Fruit fly (Drosophila melanogaster) whole organism: ENCODE data around the gene CG43295.

ENCODE experiments used
- CG8478 ChIP-seq: fragments of >200 bp; optimal IDR thresholded peaks from 2 replicates; lab custom pipeline; 2018; ENCODE audit warnings: inconsistent platforms
- Dll ChIP-seq: fragments of >200 bp; optimal IDR thresholded peaks from 2 replicates; lab custom pipeline; 2017
- EcR ChIP-seq, 2 experiments: fragments of >200 bp; optimal IDR thresholded peaks; 2 replicates each; lab custom pipeline; 2017; ENCODE audit warnings: missing biosample characterization in 2 of 2, missing genetic modification characterization in 2 of 2, missing genetic modification reagents in 2 of 2
- pan ChIP-seq: fragments of >200 bp; optimal IDR thresholded peaks from 2 replicates; lab custom pipeline; 2017
- psq ChIP-seq: fragments of >200 bp; optimal IDR thresholded peaks from 2 replicates; lab custom pipeline; 2017
- usp ChIP-seq: fragments of >200 bp; optimal IDR thresholded peaks from 2 replicates; lab custom pipeline; 2017; ENCODE audit warnings: missing biosample characterization, missing genetic modification characterization, mixed read lengths

The CG43295 gene

dm6 chr3L:16141556-16141955 lies 35.9 kb downstream of the CG43295 start:
- TF ChIP-seq usp (GFP tag; lab: Kevin White, UChicago): no peak
- no peak for TF ChIP-seq EcR (GFP tag; optimal IDR thresholded peaks at IDR 0.05; lab: Kevin White, UChicago)

dm6 chr3L:16143685-16144539 lies 38.3 kb downstream of the CG43295 start, which contains the start of gene CG32152:
TSS of gene CG32152 (minus strand) at chr3L:16144036.
- no peak for TF ChIP-seq psq (lab: Kevin White, UChicago)

- TF ChIP-seq Dll: no peak
- TF ChIP-seq EcR (GFP tag; optimal IDR thresholded peaks at IDR 0.05; lab: Kevin White, UChicago): no peak
- TF ChIP-seq pan: no peak
- TF ChIP-seq CG8478 (lab: Kevin White, UChicago): no peak
- TF ChIP-seq usp (GFP tag; lab: Kevin White, UChicago): no peak
- TF ChIP-seq psq (lab: Kevin White, UChicago): no peak
These were observed 39.6 kb downstream of the CG43295 start for dm6 chr3L:16145282-16145681.

dm6 chr3L:16145931-16146538 lies 40.4 kb downstream of the CG43295 start:
- TF ChIP-seq pan (no peak), EcR (GFP tag; optimal IDR thresholded peaks at IDR 0.05; lab: Kevin White, UChicago) (no peak), usp (GFP tag; lab: Kevin White, UChicago) (no peak), CG8478 (lab: Kevin White, UChicago) (no peak), psq (lab: Kevin White, UChicago) (no peak), Dll (no peak)

dm6 chr3L:16146539-16146934 lies 40.9 kb downstream of the CG43295 start:
- TF ChIP-seq psq (lab: Kevin White, UChicago) (no peak), CG8478 (lab: Kevin White, UChicago) (no peak), Dll (no peak), EcR (GFP tag; optimal IDR thresholded peaks at IDR 0.05; lab: Kevin White, UChicago) (no peak), pan (no peak), usp (GFP tag; lab: Kevin White, UChicago) (no peak)

- TF ChIP-seq usp (GFP tag; lab: Kevin White, UChicago) (no peak), Dll (no peak), EcR (GFP tag; optimal IDR thresholded peaks at IDR 0.05; lab: Kevin White, UChicago) (no peak), CG8478 (lab: Kevin White, UChicago) (no peak), pan (no peak), psq (lab: Kevin White, UChicago) (no peak)
These were observed 41.7 kb downstream of the CG43295 start for dm6 chr3L:16147325-16147724.

- TF ChIP-seq CG8478 (lab: Kevin White, UChicago): no peak
- TF ChIP-seq EcR (GFP tag; optimal IDR thresholded peaks at IDR 0.05; lab: Kevin White, UChicago): no peak
- no peak for TF ChIP-seq psq (lab: Kevin White, UChicago)
These were observed 42.2 kb downstream of the CG43295 start for dm6 chr3L:16147819-16148236.

dm6 chr3L:16149418-16150160 lies 43.9 kb downstream of the CG43295 start:
- TF ChIP-seq pan (peak; percentile 76), Dll (no peak)

- TF ChIP-seq usp (GFP tag; lab: Kevin White, UChicago) (no peak), CG8478 (lab: Kevin White, UChicago) (no peak), Dll (no peak), pan (no peak), EcR (GFP tag; optimal IDR thresholded peaks at IDR 0.05; lab: Kevin White, UChicago) (no peak), psq (lab: Kevin White, UChicago) (no peak)
These were observed 44.5 kb downstream of the CG43295 start for dm6 chr3L:16150161-16150538.

dm6 chr3L:16150850-16151515 lies 45.3 kb downstream of the CG43295 start:
- TF ChIP-seq pan (peak; percentile 55), Dll (no peak), usp (GFP tag; lab: Kevin White, UChicago) (no peak), CG8478 (lab: Kevin White, UChicago) (no peak), EcR (GFP tag; optimal IDR thresholded peaks at IDR 0.05; lab: Kevin White, UChicago) (no peak)

dm6 chr3L:16151742-16152141 lies 46.1 kb downstream of the CG43295 start:
- TF ChIP-seq usp (GFP tag; lab: Kevin White, UChicago): no peak
- TF ChIP-seq psq (lab: Kevin White, UChicago): no peak
- no peak for TF ChIP-seq Dll
- TF ChIP-seq pan: no peak
- TF ChIP-seq EcR (GFP tag; optimal IDR thresholded peaks at IDR 0.05; lab: Kevin White, UChicago): no peak
- no peak for TF ChIP-seq CG8478 (lab: Kevin White, UChicago)

dm6 chr3L:16153089-16153488 lies 47.4 kb downstream of the CG43295 start:
- no peak for TF ChIP-seq Dll
- TF ChIP-seq usp (GFP tag; lab: Kevin White, UChicago): no peak
- TF ChIP-seq pan: no peak
- TF ChIP-seq psq (lab: Kevin White, UChicago): no peak
- TF ChIP-seq CG8478 (lab: Kevin White, UChicago): no peak
- no peak for TF ChIP-seq EcR (GFP tag; optimal IDR thresholded peaks at IDR 0.05; lab: Kevin White, UChicago)
